Fruit fly (Drosophila melanogaster) whole organism: ENCODE data around the gene CG8112.

Experiments
- psq ChIP-seq: fragments of >200 bp; optimal IDR thresholded peaks from 2 replicates; lab custom pipeline; 2017
- usp ChIP-seq: fragments of >200 bp; optimal IDR thresholded peaks from 2 replicates; lab custom pipeline; 2017; ENCODE audit warnings: missing biosample characterization, missing genetic modification characterization, mixed read lengths

- TF ChIP-seq psq (lab: Kevin White, UChicago) (no peak), usp (GFP tag; lab: Kevin White, UChicago) (no peak)
Observed at dm6 chr3R:8669900-8670528, 42.7 kb upstream of the CG8112 start.
